Worm (Caenorhabditis elegans): ENCODE measurements around the gene Y9C9A.13.
"Not testable (repeated sequence)": the region's sequence is repeated elsewhere in the genome, so short reads cannot be mapped to it uniquely, and the experiment has no call there.

Y9C9A.13 gene

DNA sequence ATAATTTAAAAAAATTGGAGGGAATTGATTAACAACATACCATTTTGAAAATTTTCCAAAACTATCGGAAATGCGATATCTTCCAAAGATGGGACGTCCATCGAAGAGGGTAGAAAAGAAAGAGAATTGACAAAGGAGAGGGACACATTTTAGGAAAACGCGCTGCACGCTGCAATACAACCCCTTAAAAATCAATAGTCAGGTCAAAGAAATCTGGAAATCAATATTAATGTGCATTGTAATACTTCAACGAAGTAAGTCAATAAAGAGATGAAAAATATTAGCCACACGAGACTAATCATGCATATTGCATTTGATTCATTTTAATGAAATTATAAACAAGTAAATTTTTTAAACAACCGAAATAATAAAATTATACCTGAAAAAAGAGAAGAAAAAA lies at the start of gene Y9C9A.13:
Gene Y9C9A.13 (minus strand): TSS at position 101 of the 400 bp plus-strand sequence.
- TF ChIP-seq mep-1 (tag; optimal IDR thresholded peaks at IDR 0.05) (no peak), mab-5 (tag; optimal IDR thresholded peaks at IDR 0.05) (no peak), unc-39 (tag; optimal IDR thresholded peaks at IDR 0.05) (no peak), ceh-83 (GFP tag; optimal IDR thresholded peaks at IDR 0.05) (no peak), zip-8 (tag; optimal IDR thresholded peaks at IDR 0.05) (no peak), nhr-237 (tag; optimal IDR thresholded peaks at IDR 0.05) (no peak), elt-3 (tag; optimal IDR thresholded peaks at IDR 0.05) (no peak), M03D4.4 (tag; optimal IDR thresholded peaks at IDR 0.05) (no peak), ces-1 (GFP tag; optimal IDR thresholded peaks at IDR 0.05) (no peak), tbx-8 (GFP tag; optimal IDR thresholded peaks at IDR 0.05) (no peak), drap-1 (GFP tag; optimal IDR thresholded peaks at IDR 0.05) (no peak), unc-62 (GFP tag; optimal IDR thresholded peaks at IDR 0.05) (no peak), bed-3 (GFP tag; optimal IDR thresholded peaks at IDR 0.05) (no peak), flh-1 (GFP tag; optimal IDR thresholded peaks at IDR 0.05) (no peak), ceh-39 (tag; optimal IDR thresholded peaks at IDR 0.05) (no peak), ztf-11 (tag; optimal IDR thresholded peaks at IDR 0.05) (no peak), unc-120 (tag; optimal IDR thresholded peaks at IDR 0.05; ENCODE audit: poor library complexity, severe bottlenecking) (no peak), nhr-2 (tag; optimal IDR thresholded peaks at IDR 0.05) (no peak)

DNA sequence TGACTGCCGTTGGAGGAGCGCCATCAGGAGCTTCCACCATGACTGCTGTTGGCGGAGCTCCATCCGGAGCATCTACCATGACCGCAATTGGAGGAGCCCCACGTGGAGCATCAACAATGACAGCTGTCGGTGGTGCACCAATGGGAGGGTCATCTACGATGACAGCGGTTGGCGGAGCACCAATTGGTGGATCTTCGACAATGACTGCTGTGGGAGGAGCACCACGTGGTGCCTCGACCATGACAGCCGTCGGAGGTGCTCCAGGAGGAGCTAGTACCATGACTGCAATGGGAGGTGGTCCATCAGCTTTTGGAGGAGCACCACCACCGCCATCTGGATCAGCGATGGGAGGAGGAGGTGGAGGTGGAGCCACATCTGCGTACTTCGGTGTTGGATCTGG lies 47.8 kb upstream of the Y9C9A.13 start, which contains the start of gene T28H11.7:
Gene T28H11.7 (minus strand): TSS at position 101 of the 400 bp plus-strand sequence.
- TF ChIP-seq mls-2, elt-3, nhr-12 (tag; optimal IDR thresholded peaks at IDR 0.05): not testable (repeated sequence)

DNA sequence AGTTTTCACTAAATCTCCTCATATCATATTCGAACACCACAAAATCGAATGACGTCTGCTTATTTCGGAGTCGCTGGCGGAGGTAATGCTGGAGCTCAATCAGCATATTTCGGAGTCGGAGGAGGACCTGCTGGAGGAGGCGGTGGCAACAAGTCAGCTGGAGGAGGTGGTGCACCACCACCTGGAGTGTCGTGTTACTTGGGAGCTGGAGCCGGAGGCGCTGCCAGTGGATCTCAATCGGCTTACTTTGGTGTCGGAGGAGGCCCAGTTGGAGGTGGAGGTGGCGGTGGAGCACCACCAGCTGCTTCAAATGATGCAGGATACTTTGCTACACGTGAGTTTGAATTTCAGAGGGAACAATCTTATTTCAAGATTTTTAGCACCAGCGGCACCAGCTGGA lies 47.1 kb upstream of the Y9C9A.13 start, which contains the start of gene ssq-4:
Gene ssq-4 (plus strand): TSS at position 19 of the 400 bp plus-strand sequence.
- not testable (repeated sequence) for TF ChIP-seq snpc-4, cnd-1, nhr-28 (tag; optimal IDR thresholded peaks at IDR 0.05)

DNA sequence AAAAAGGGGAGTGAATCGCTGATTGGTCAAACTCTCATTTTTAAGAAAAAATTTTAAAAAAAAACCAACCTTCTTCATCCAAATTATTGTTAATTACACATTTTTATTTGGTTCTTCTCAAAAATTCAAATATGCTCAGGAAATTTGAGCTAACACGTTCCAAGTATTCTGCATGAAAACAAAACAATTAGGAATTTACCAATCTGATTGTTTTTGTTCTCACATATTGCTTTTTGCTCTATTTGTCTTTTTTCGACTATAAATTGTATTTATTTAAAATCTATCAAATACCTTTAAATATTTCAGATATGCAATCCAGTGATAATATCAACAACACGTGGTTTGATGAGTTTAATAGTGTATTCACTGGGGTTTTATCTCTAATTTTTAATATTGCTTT lies 42.9 kb upstream of the Y9C9A.13 start, which contains the start of gene srm-1:
Gene srm-1 (plus strand): TSS at position 301 of the 400 bp plus-strand sequence.
- no peak for TF ChIP-seq nhr-2 (tag; optimal IDR thresholded peaks at IDR 0.05)
- no peak for TF ChIP-seq unc-39 (tag; optimal IDR thresholded peaks at IDR 0.05)
- TF ChIP-seq bed-3 (GFP tag; optimal IDR thresholded peaks at IDR 0.05) = no peak
- no peak for TF ChIP-seq cnd-1 (tag; optimal IDR thresholded peaks at IDR 0.05)
- TF ChIP-seq lsy-2 (tag; optimal IDR thresholded peaks at IDR 0.05) = no peak
- no peak for TF ChIP-seq blmp-1 (tag; optimal IDR thresholded peaks at IDR 0.05)
- no peak for TF ChIP-seq mab-5 (tag; optimal IDR thresholded peaks at IDR 0.05)
- TF ChIP-seq nhr-237 (tag; optimal IDR thresholded peaks at IDR 0.05) = no peak
- no peak for TF ChIP-seq ztf-11 (tag; optimal IDR thresholded peaks at IDR 0.05)
- TF ChIP-seq hlh-1 (tag; optimal IDR thresholded peaks at IDR 0.05) = no peak
- no peak for TF ChIP-seq snpc-4 (tag; optimal IDR thresholded peaks at IDR 0.05)

DNA sequence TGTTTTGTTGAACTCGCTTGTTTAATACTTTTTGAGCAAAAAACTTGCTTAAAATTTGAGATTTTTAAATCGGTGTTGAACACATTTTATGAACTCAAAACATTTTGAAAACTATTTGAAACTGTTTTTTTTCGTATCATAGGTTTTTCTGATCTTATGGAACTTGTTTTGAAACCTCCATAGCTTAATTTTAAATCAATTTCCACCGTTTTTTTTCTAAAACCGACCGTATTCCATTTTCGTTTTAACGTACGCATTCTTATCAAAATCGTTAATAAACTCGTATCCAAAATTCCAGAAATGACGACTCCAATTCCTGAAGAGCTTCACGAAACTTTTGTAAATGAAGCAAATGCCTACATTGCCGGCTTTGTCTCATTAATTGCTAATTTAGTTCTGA lies 39.1 kb upstream of the Y9C9A.13 start, which contains the start of gene srm-2:
Gene srm-2 (plus strand): TSS at position 301 of the 400 bp plus-strand sequence.
- TF ChIP-seq blmp-1 (tag; optimal IDR thresholded peaks at IDR 0.05) (no peak), M03D4.4 (tag; optimal IDR thresholded peaks at IDR 0.05) (no peak), drap-1 (GFP tag; optimal IDR thresholded peaks at IDR 0.05) (no peak), lin-32 (GFP tag; optimal IDR thresholded peaks at IDR 0.05) (no peak), ham-2 (GFP tag; optimal IDR thresholded peaks at IDR 0.05) (no peak), ztf-11 (tag; optimal IDR thresholded peaks at IDR 0.05) (no peak)

DNA sequence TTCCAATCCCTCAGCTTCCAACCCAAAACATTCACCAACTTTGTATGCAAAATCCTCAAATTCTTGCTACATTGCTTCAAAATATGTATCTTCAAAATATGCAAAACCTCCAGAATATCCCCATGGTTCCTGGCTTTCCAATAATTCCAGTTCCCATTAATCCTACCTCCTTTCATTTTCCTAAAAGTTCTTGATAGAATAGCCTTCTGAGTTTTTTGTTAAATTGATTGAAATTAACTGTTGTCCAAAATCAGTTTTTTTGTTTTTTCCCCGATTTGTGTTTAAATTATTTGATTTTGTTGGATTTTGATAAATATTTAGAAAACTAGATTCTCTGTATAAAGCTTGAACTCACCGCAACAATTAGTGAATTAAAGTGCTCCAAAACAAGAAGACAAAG lies 35.8 kb upstream of the Y9C9A.13 start:
- TF ChIP-seq snpc-4 (tag; optimal IDR thresholded peaks at IDR 0.05) (no peak), mep-1 (tag; optimal IDR thresholded peaks at IDR 0.05) (no peak)

DNA sequence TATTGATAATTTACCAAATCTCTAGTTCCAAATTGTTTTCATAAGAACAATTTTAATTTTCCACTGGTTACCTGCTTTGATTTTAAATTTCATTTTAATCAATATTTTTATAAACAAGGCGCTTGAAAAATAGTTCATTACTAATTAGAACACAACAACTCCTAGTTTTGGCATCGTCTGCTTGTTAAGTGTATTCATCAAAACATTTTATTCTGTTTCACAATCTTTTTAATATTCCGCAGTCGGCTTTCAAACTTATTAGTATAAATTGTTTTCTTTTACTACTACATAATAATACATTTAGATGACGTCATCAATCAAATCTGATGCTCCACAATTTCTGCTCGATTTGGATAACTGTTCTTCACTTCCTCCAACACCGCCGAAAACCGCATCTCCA lies 33.1 kb upstream of the Y9C9A.13 start, which contains the start of gene pes-1:
Gene pes-1 (plus strand): TSS at position 301 of the 400 bp plus-strand sequence.
- TF ChIP-seq sptf-1 (tag; optimal IDR thresholded peaks at IDR 0.05) (no peak), zip-8 (tag; optimal IDR thresholded peaks at IDR 0.05) (peak; percentile 30)
